Worm (Caenorhabditis elegans) whole organism, L4 larva: Measurements from ENCODE around the gene rfc-4.
A peak's percentile ranks its signal among the peaks of the same experiment; 100 is the strongest.

Experiments used
- F44E2.7 ChIP-seq: fragments of 200-800 bp; sonication (Bioruptor generic); IDR thresholded peaks from 2 replicates; pipeline ENCODE4 v2.1.2; 2022; ENCODE audit warnings: missing genetic modification characterization, missing compliant biosample characterization
- T20F7.1 ChIP-seq: fragments of 200-800 bp; sonication (Bioruptor generic); optimal IDR thresholded peaks from 2 replicates; lab custom pipeline; 2018; ENCODE audit warnings: mild to moderate bottlenecking, missing genetic modification characterization, missing compliant biosample characterization
- Y105C5A.15 ChIP-seq: fragments of 200-800 bp; sonication (Bioruptor generic); IDR thresholded peaks from 2 replicates; pipeline ENCODE4 v1.3.6; 2022; ENCODE audit warnings: missing genetic modification characterization, missing compliant biosample characterization
- Y48G9A.11 ChIP-seq: fragments of 200-800 bp; sonication (Bioruptor generic); IDR thresholded peaks from 2 replicates; pipeline ENCODE4 v1.3.6; 2022; ENCODE audit warnings: missing genetic modification reagents, missing genetic modification characterization, missing compliant biosample characterization
- ZK546.5 ChIP-seq, 2 experiments: sonication (generic microtip); optimal IDR thresholded peaks; 2 replicates each; lab custom pipeline; 2017; ENCODE audit warnings: missing biosample characterization in 2 of 2, missing genetic modification characterization in 2 of 2
- aha-1 ChIP-seq: fragments of 150-350 bp; peaks from one replicate; lab custom pipeline; 2014; ENCODE audit warnings: missing biosample characterization, missing genetic modification characterization
- ama-1 ChIP-seq: fragments of 150-350 bp; optimal IDR thresholded peaks from 2 replicates; lab custom pipeline; 2014; ENCODE audit warnings: inconsistent platforms, mixed read lengths
- daf-16 ChIP-seq, 3 experiments: sonication (generic microtip); optimal IDR thresholded peaks; 2 replicates each; lab custom pipeline; 2016 to 2017; ENCODE audit warnings: missing genetic modification characterization in 3 of 3, missing genetic modification reagents in 3 of 3, mild to moderate bottlenecking in 2 of 3, missing compliant biosample characterization in 2 of 3, missing biosample characterization in 1 of 3, moderate library complexity in 1 of 3
- dve-1 ChIP-seq: sonication (generic microtip); optimal IDR thresholded peaks from 2 replicates; lab custom pipeline; 2017; ENCODE audit warnings: antibody characterized with exemption, mild to moderate bottlenecking, missing genetic modification characterization, missing compliant biosample characterization; ENCODE audit not compliant: insufficient read depth
- egl-43 ChIP-seq: fragments of 200-800 bp; sonication (Bioruptor generic); IDR thresholded peaks from 2 replicates; pipeline ENCODE4 v1.3.6; 2022; ENCODE audit warnings: missing genetic modification reagents, missing genetic modification characterization, missing compliant biosample characterization
- hif-1 ChIP-seq, 2 experiments: sonication (generic microtip); optimal IDR thresholded peaks; 2 replicates each; lab custom pipeline; 2016 to 2017; ENCODE audit warnings: missing compliant biosample characterization in 2 of 2, missing genetic modification characterization in 2 of 2, missing genetic modification reagents in 2 of 2, missing genotype in 2 of 2, mild to moderate bottlenecking in 1 of 2
- hlh-11 ChIP-seq: fragments of 200-800 bp; sonication (Bioruptor generic); optimal IDR thresholded peaks from 2 replicates; lab custom pipeline; 2018; ENCODE audit warnings: mild to moderate bottlenecking, missing genetic modification characterization, missing compliant biosample characterization
- hlh-30 ChIP-seq: sonication (generic microtip); optimal IDR thresholded peaks from 2 replicates; lab custom pipeline; 2017; ENCODE audit warnings: antibody characterized with exemption, mild to moderate bottlenecking, missing genetic modification characterization, missing compliant biosample characterization; ENCODE audit not compliant: insufficient read depth
- lsy-2 ChIP-seq, 2 experiments: fragments of 150-350 bp in 1 of 2; sonication (generic microtip) in 1 of 2; optimal IDR thresholded peaks; 2 replicates each; lab custom pipeline; 2014 to 2017; ENCODE audit warnings: missing biosample characterization in 2 of 2, missing genetic modification characterization in 2 of 2
- mdl-1 ChIP-seq, 2 experiments: fragments of 150-350 bp in 1 of 2; sonication (generic microtip) in 1 of 2; optimal IDR thresholded peaks; 2 replicates each; lab custom pipeline; 2014 to 2017; ENCODE audit warnings: missing biosample characterization in 2 of 2, missing genetic modification characterization in 2 of 2
- mes-2 ChIP-seq: sonication (generic microtip); optimal IDR thresholded peaks from 2 replicates; lab custom pipeline; 2016; ENCODE audit warnings: missing genotype, mild to moderate bottlenecking, missing genetic modification characterization, missing compliant biosample characterization; ENCODE audit not compliant: poor library complexity, severe bottlenecking
- nhr-10 ChIP-seq: fragments of 150-350 bp; optimal IDR thresholded peaks from 2 replicates; lab custom pipeline; 2014; ENCODE audit warnings: missing biosample characterization, missing genetic modification characterization
- nhr-237 ChIP-seq: sonication (generic microtip); optimal IDR thresholded peaks from 2 replicates; lab custom pipeline; 2017; ENCODE audit warnings: missing biosample characterization, missing genetic modification characterization
- nhr-28 ChIP-seq: fragments of 150-350 bp; optimal IDR thresholded peaks from 2 replicates; lab custom pipeline; 2014; ENCODE audit warnings: missing biosample characterization, missing genetic modification characterization
- nhr-41 ChIP-seq: fragments of 200-800 bp; sonication (Bioruptor generic); IDR thresholded peaks from 2 replicates; pipeline ENCODE4 v1.3.6; 2022; ENCODE audit warnings: missing genetic modification reagents, missing genetic modification characterization, missing compliant biosample characterization
- nhr-76 ChIP-seq: fragments of 150-350 bp; optimal IDR thresholded peaks from 2 replicates; lab custom pipeline; 2014; ENCODE audit warnings: missing biosample characterization, missing genetic modification characterization
- pha-4 ChIP-seq, 2 experiments: fragments of 150-350 bp in 1 of 2; fragments of 200-800 bp in 1 of 2; sonication (Bioruptor generic) in 1 of 2; IDR thresholded peaks in 1 of 2; optimal IDR thresholded peaks in 1 of 2; 2 replicates each; pipeline versions ENCODE4 v1.3.6 to Lab custom; 2014 to 2022; ENCODE audit warnings: missing genetic modification characterization in 2 of 2, missing genetic modification reagents in 2 of 2, missing biosample characterization in 1 of 2, missing compliant biosample characterization in 1 of 2
- php-3 ChIP-seq: fragments of 200-800 bp; sonication (Bioruptor generic); IDR thresholded peaks from 2 replicates; pipeline ENCODE4 v1.3.6; 2022; ENCODE audit warnings: missing genetic modification reagents, missing genetic modification characterization, missing compliant biosample characterization
- pqm-1 ChIP-seq: sonication (generic microtip); optimal IDR thresholded peaks from 2 replicates; lab custom pipeline; 2017; ENCODE audit warnings: missing biosample characterization, missing genetic modification characterization
- rbr-2 ChIP-seq: sonication (generic microtip); optimal IDR thresholded peaks from 2 replicates; lab custom pipeline; 2016; ENCODE audit warnings: missing genotype, missing genetic modification characterization, missing compliant biosample characterization
- set-16 ChIP-seq: fragments of 200-800 bp; sonication (Bioruptor generic); IDR thresholded peaks from 2 replicates; pipeline ENCODE4 v1.3.6; 2022; ENCODE audit warnings: missing genetic modification reagents, missing genetic modification characterization, missing compliant biosample characterization
- skn-1 ChIP-seq: fragments of 150-350 bp; optimal IDR thresholded peaks from 2 replicates; lab custom pipeline; 2014; ENCODE audit warnings: missing biosample characterization, missing genetic modification characterization
- tra-1 ChIP-seq: fragments of 200-800 bp; sonication (Bioruptor generic); IDR thresholded peaks from 2 replicates; pipeline ENCODE4 v1.3.6; 2022; ENCODE audit warnings: missing genetic modification reagents, missing genetic modification characterization, missing compliant biosample characterization
- zip-2 ChIP-seq: fragments of 150-350 bp; optimal IDR thresholded peaks from 2 replicates; lab custom pipeline; 2014; ENCODE audit warnings: missing biosample characterization, missing genetic modification characterization

Gene rfc-4

DNA sequence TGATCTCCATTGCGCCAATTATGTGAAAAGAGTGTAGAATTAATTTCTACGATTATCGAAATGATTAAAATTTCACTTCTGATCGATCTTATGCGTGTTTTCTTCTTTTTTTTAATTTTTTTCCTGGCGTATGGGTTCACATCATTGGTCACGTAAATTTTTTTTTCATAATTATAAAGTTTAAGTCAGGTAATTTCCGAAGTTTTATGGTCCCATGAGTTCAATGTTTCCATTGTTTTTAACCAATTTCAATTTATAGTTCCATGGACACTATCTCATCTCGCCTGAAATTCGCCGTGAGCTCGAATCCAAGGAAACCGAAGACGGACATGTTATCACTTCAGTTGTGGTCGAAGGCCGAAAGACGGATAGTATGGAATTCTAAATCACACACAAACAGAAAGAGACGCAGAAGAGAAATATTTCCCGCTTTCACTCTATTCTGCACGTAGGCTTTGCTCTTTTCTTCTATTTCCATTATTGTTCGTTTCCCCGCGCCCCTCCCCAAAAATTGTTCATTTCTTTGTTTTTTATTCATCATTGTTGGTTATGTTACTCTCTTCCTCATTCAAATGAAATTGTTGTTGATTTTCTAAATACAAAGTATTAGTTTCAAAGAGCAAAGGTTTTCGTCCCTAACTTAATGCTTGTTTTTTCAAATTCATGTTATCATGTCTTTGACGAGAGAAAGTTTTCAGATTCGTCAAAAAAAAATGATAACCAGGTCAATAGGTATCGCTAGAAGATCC, 36.6 kb upstream of the rfc-4 start, which contains the start of the genes F57B9.8 and coq-2:
F57B9.8 (minus strand) TSS at position 51 of the 749 bp plus-strand sequence.
coq-2 (plus strand) TSS at position 699 of the 749 bp plus-strand sequence.
- TF ChIP-seq hif-1 (tag; optimal IDR thresholded peaks at IDR 0.05; lab: Kevin White, UChicago) (peak in 1 of 2 experiments; percentile 97), Y105C5A.15 (GFP tag; lab: Robert Waterston, UW) (no peak), aha-1 (tag; lab: Kevin White, UChicago) (peak; percentile 99), dve-1 (tag; lab: Kevin White, UChicago) (peak; percentile 34), zip-2 (tag; lab: Kevin White, UChicago) (no peak)

DNA sequence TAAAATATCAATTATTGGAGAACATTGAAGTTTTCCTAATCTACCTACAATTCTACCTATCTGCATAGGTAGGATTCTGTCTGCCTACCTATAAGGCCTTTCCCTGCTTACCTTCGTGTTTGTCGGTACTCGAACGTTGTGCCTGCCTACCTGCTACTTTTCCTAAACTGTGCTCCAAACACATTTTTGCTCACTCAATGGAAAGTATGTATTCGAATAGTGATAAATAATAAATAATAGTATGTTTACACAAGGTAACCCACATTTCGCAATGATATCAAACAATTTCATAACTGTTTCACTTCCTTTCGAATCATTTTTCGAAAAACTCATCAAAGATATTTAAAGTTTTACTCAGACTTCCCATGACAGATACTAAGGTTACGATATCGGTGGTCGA, 32.5 kb upstream of the rfc-4 start, which contains the start of gene F57B9.3:
F57B9.3 (plus strand) TSS at position 301 of the 400 bp plus-strand sequence.
- TF ChIP-seq nhr-237 (tag; lab: Kevin White, UChicago): no peak
- TF ChIP-seq daf-16 (GFP tag; optimal IDR thresholded peaks at IDR 0.05; lab: Kevin White, UChicago): no peak
- peak; percentile 28 for TF ChIP-seq daf-16 (tag; optimal IDR thresholded peaks at IDR 0.05; lab: Kevin White, UChicago)
- TF ChIP-seq pha-4 (GFP tag; IDR thresholded peaks at IDR 0.05; lab: Robert Waterston, UW): no peak
- TF ChIP-seq pha-4 (tag; optimal IDR thresholded peaks at IDR 0.05; lab: Kevin White, UChicago): no peak
- TF ChIP-seq ama-1 (lab: Kevin White, UChicago): no peak
- no peak for TF ChIP-seq pqm-1 (tag; lab: Kevin White, UChicago)
- no peak for TF ChIP-seq tra-1 (GFP tag; lab: Robert Waterston, UW)
- TF ChIP-seq, all 104 proteins: peak for 1

DNA sequence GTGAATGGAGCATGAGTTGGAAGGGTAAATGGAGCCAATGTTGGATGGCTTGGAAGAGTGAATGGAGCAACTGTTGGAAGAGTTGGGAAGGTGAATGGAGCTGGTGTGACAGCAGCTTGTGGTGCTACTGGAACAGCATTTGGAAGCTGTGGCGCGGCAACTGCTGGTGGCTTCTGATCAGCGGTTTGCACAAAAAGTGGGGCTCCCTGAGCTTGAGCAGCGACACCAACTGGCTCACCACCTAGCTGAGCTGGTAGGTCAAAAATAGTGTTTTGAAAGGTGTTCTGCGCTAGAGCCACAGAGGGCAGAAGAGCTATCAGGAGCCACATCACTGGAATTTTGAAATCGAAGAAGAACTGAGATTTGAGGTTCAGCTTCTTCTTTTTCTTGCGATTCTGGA, 26.7 kb upstream of the rfc-4 start:
- TF ChIP-seq egl-43 (GFP tag; lab: Robert Waterston, UW) (0 out of 2 replicates have a peak, but pooled peaks have one; percentile 23), nhr-41 (GFP tag; lab: Robert Waterston, UW) (no peak), set-16 (GFP tag; lab: Robert Waterston, UW) (peak; percentile 65)

DNA sequence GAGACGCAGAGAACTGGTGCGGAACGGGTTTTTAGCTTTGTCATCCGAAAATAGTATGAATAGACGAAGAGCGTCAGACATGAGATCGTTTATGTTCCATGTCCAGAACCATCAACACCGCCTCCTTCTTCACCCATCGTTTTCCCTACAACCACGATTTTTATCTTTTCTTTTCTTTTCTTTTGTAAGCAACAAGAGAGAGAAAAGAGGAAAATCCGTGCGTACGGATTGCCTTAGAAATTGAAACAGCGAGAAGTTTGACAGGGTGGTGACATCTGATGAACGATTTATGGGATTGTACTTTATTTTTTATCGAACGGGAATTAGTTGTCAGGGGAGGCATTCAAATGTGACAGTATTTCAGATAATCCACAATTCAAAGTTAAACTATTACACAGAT, 26.3 kb upstream of the rfc-4 start, which contains the start of gene abu-13:
abu-13 (minus strand) TSS at position 152 of the 400 bp plus-strand sequence.
- peak in 1 of 2 experiments; percentile 10 for TF ChIP-seq mdl-1 (tag; optimal IDR thresholded peaks at IDR 0.05; lab: Kevin White, UChicago)
- no peak for TF ChIP-seq pqm-1 (tag; lab: Kevin White, UChicago)
- peak; percentile 19 for TF ChIP-seq nhr-28 (tag; lab: Kevin White, UChicago)
- TF ChIP-seq nhr-76 (tag; lab: Kevin White, UChicago): no peak
- TF ChIP-seq php-3: no peak
- TF ChIP-seq rbr-2 (tag; lab: Kevin White, UChicago): no peak
- TF ChIP-seq hlh-11 (tag; lab: Kevin White, UChicago): peak; percentile 7
- TF ChIP-seq ZK546.5 (tag; optimal IDR thresholded peaks at IDR 0.05; lab: Kevin White, UChicago): no peak
- no peak for TF ChIP-seq skn-1

ce11 chrIII:6946382-6946781, 25.7 kb upstream of the rfc-4 start, which contains the start of gene let-711:
Gene let-711, plus strand, starts transcription at chrIII:6946718.
- TF ChIP-seq F44E2.7 (GFP tag; lab: Robert Waterston, UW): no peak
- TF ChIP-seq mes-2 (tag; lab: Kevin White, UChicago): peak; percentile 28
- TF ChIP-seq aha-1 (tag; lab: Kevin White, UChicago): peak; percentile 56
- no peak for TF ChIP-seq nhr-10
- peak in 1 of 2 experiments; percentile 27 for TF ChIP-seq lsy-2 (tag; optimal IDR thresholded peaks at IDR 0.05; lab: Kevin White, UChicago)
- peak; percentile 95 for TF ChIP-seq T20F7.1 (GFP tag; lab: Kevin White, UChicago)
- peak; percentile 4 for TF ChIP-seq hlh-30 (tag; lab: Kevin White, UChicago)
- no peak for TF ChIP-seq hif-1 (tag; optimal IDR thresholded peaks at IDR 0.05; lab: Kevin White, UChicago)
- TF ChIP-seq daf-16 (GFP tag; optimal IDR thresholded peaks at IDR 0.05; lab: Kevin White, UChicago): no peak
- TF ChIP-seq daf-16 (tag; optimal IDR thresholded peaks at IDR 0.05; lab: Kevin White, UChicago): peak; percentile 18
- TF ChIP-seq Y48G9A.11 (GFP tag; lab: Robert Waterston, UW): peak; percentile 97
